Worm (Caenorhabditis elegans) whole organism, late embryonic: ENCODE data around the gene C43H6.12.

ENCODE experiments used
- C08G9.2 ChIP-seq: sonication (generic microtip); optimal IDR thresholded peaks from 2 replicates; lab custom pipeline; 2016; ENCODE audit warnings: mild to moderate bottlenecking, missing genetic modification characterization, moderate library complexity, missing compliant biosample characterization
- C38D4.7 ChIP-seq: fragments of 200-800 bp; sonication (Bioruptor generic); optimal IDR thresholded peaks from 2 replicates; lab custom pipeline; 2018; ENCODE audit warnings: mild to moderate bottlenecking, missing genetic modification characterization, moderate library complexity, missing compliant biosample characterization
- ama-1 ChIP-seq: fragments of 150-350 bp; optimal IDR thresholded peaks from 2 replicates; lab custom pipeline; 2014
- ceh-14 ChIP-seq: sonication (generic microtip); optimal IDR thresholded peaks from 2 replicates; lab custom pipeline; 2016; ENCODE audit warnings: missing genotype, missing genetic modification characterization, missing compliant biosample characterization
- ceh-18 ChIP-seq: sonication (generic microtip); optimal IDR thresholded peaks from 2 replicates; lab custom pipeline; 2016; ENCODE audit warnings: missing genetic modification characterization, missing compliant biosample characterization
- ceh-19 ChIP-seq: fragments of 200-800 bp; sonication (Bioruptor generic); optimal IDR thresholded peaks from 2 replicates; lab custom pipeline; 2018; ENCODE audit warnings: mild to moderate bottlenecking, missing genetic modification characterization, missing compliant biosample characterization
- ceh-24 ChIP-seq: sonication (generic microtip); optimal IDR thresholded peaks from 2 replicates; lab custom pipeline; 2016; ENCODE audit warnings: mild to moderate bottlenecking, missing genetic modification characterization, missing compliant biosample characterization
- ceh-30 ChIP-seq: fragments of 150-350 bp; optimal IDR thresholded peaks from 2 replicates; lab custom pipeline; 2014; ENCODE audit warnings: missing biosample characterization, missing genetic modification characterization
- ceh-31 ChIP-seq: sonication (generic microtip); optimal IDR thresholded peaks from 2 replicates; lab custom pipeline; 2016; ENCODE audit warnings: missing genetic modification characterization, missing compliant biosample characterization
- ceh-34 ChIP-seq: sonication (generic microtip); optimal IDR thresholded peaks from 2 replicates; lab custom pipeline; 2016; ENCODE audit warnings: mild to moderate bottlenecking, missing genetic modification characterization, missing compliant biosample characterization
- ceh-45 ChIP-seq: fragments of 200-800 bp; sonication (Bioruptor generic); IDR thresholded peaks from 2 replicates; pipeline ENCODE4 v1.3.6; 2022; ENCODE audit warnings: missing genetic modification reagents, missing genetic modification characterization, missing compliant biosample characterization
- ceh-48 ChIP-seq: sonication (generic microtip); optimal IDR thresholded peaks from 2 replicates; lab custom pipeline; 2016; ENCODE audit warnings: missing genetic modification characterization, inconsistent platforms, missing compliant biosample characterization
- ceh-6 ChIP-seq: fragments of 200-800 bp; sonication (Bioruptor generic); optimal IDR thresholded peaks from 2 replicates; lab custom pipeline; 2018; ENCODE audit warnings: mild to moderate bottlenecking, missing genetic modification characterization, missing compliant biosample characterization
- che-1 ChIP-seq: sonication (generic microtip); optimal IDR thresholded peaks from 2 replicates; lab custom pipeline; 2016; ENCODE audit warnings: mild to moderate bottlenecking, missing genetic modification characterization, missing compliant biosample characterization
- dmd-4 ChIP-seq: sonication (generic microtip); optimal IDR thresholded peaks from 2 replicates; lab custom pipeline; 2016; ENCODE audit warnings: borderline replicate concordance, missing genetic modification characterization, missing compliant biosample characterization
- dve-1 ChIP-seq: sonication (generic microtip); optimal IDR thresholded peaks from 2 replicates; lab custom pipeline; 2017; ENCODE audit warnings: antibody characterized with exemption, mild to moderate bottlenecking, missing genetic modification characterization, missing compliant biosample characterization
- elt-4 ChIP-seq: sonication (generic microtip); optimal IDR thresholded peaks from 2 replicates; lab custom pipeline; 2016; ENCODE audit warnings: missing genetic modification characterization, missing compliant biosample characterization
- eyg-1 ChIP-seq: sonication (generic microtip); optimal IDR thresholded peaks from 2 replicates; lab custom pipeline; 2016; ENCODE audit warnings: missing genotype, missing genetic modification characterization, missing compliant biosample characterization
- fkh-10 ChIP-seq: fragments of 150-350 bp; optimal IDR thresholded peaks from 2 replicates; lab custom pipeline; 2014; ENCODE audit warnings: missing biosample characterization, missing genetic modification reagents, missing genetic modification characterization
- hlh-15 ChIP-seq: sonication (generic microtip); optimal IDR thresholded peaks from 2 replicates; lab custom pipeline; 2016; ENCODE audit warnings: missing genetic modification characterization, missing compliant biosample characterization
- hlh-30 ChIP-seq: sonication (generic microtip); optimal IDR thresholded peaks from 2 replicates; lab custom pipeline; 2017; ENCODE audit warnings: antibody characterized with exemption, missing genetic modification characterization, missing compliant biosample characterization; ENCODE audit not compliant: insufficient read depth
- hlh-6 ChIP-seq: sonication (generic microtip); optimal IDR thresholded peaks from 2 replicates; lab custom pipeline; 2016; ENCODE audit warnings: missing genotype, missing genetic modification characterization, missing compliant biosample characterization
- lim-6 ChIP-seq: sonication (generic microtip); optimal IDR thresholded peaks from 2 replicates; lab custom pipeline; 2016; ENCODE audit warnings: missing genetic modification characterization, missing compliant biosample characterization
- lin-11 ChIP-seq: fragments of 200-800 bp; sonication (Bioruptor generic); optimal IDR thresholded peaks from 2 replicates; lab custom pipeline; 2018; ENCODE audit warnings: mild to moderate bottlenecking, missing genetic modification characterization, missing compliant biosample characterization
- mec-3 ChIP-seq: sonication (generic microtip); optimal IDR thresholded peaks from 2 replicates; lab custom pipeline; 2016; ENCODE audit warnings: borderline replicate concordance, missing genetic modification characterization, missing compliant biosample characterization
- nfya-1 ChIP-seq: sonication (generic microtip); optimal IDR thresholded peaks from 2 replicates; lab custom pipeline; 2017; ENCODE audit warnings: missing genetic modification characterization, mild to moderate bottlenecking, missing compliant biosample characterization, antibody characterized with exemption, moderate library complexity
- nhr-11 ChIP-seq: fragments of 150-350 bp; optimal IDR thresholded peaks from 2 replicates; lab custom pipeline; 2014; ENCODE audit warnings: missing biosample characterization, missing genetic modification characterization
- odd-2 ChIP-seq: sonication (generic microtip); optimal IDR thresholded peaks from 2 replicates; lab custom pipeline; 2017; ENCODE audit warnings: antibody characterized with exemption, mild to moderate bottlenecking, missing genetic modification characterization, missing compliant biosample characterization
- pag-3 ChIP-seq: sonication (generic microtip); optimal IDR thresholded peaks from 2 replicates; lab custom pipeline; 2016; ENCODE audit warnings: missing compliant biosample characterization, missing genetic modification characterization, borderline replicate concordance
- pat-9 ChIP-seq: fragments of 200-800 bp; sonication (Bioruptor generic); optimal IDR thresholded peaks from 2 replicates; lab custom pipeline; 2018; ENCODE audit warnings: mild to moderate bottlenecking, missing genetic modification characterization, moderate library complexity, missing compliant biosample characterization
- pax-1 ChIP-seq: fragments of 150-350 bp; optimal IDR thresholded peaks from 2 replicates; lab custom pipeline; 2014; ENCODE audit warnings: missing biosample characterization, missing genetic modification characterization
- pha-2 ChIP-seq: sonication (generic microtip); optimal IDR thresholded peaks from 2 replicates; lab custom pipeline; 2017; ENCODE audit warnings: mild to moderate bottlenecking, missing genetic modification characterization, missing compliant biosample characterization
- pha-4 ChIP-seq: fragments of 150-350 bp; optimal IDR thresholded peaks from 2 replicates; lab custom pipeline; 2018; ENCODE audit warnings: missing biosample characterization, missing genetic modification reagents, missing genetic modification characterization
- pqm-1 ChIP-seq: sonication (generic microtip); optimal IDR thresholded peaks from 2 replicates; lab custom pipeline; 2016; ENCODE audit warnings: missing genetic modification characterization, missing compliant biosample characterization
- ref-2 ChIP-seq: sonication (generic microtip); optimal IDR thresholded peaks from 2 replicates; lab custom pipeline; 2016; ENCODE audit warnings: missing genetic modification characterization, missing compliant biosample characterization
- sox-2 ChIP-seq: fragments of 200-800 bp; sonication (Bioruptor generic); IDR thresholded peaks from 2 replicates; pipeline ENCODE4 v1.3.6; 2022; ENCODE audit warnings: missing genetic modification reagents, missing genetic modification characterization, missing compliant biosample characterization
- sox-4 ChIP-seq: sonication (generic microtip); optimal IDR thresholded peaks from 2 replicates; lab custom pipeline; 2017; ENCODE audit warnings: mild to moderate bottlenecking, missing genetic modification characterization, inconsistent platforms, missing compliant biosample characterization
- syd-9 ChIP-seq: sonication (generic microtip); optimal IDR thresholded peaks from 2 replicates; lab custom pipeline; 2016; ENCODE audit warnings: mild to moderate bottlenecking, missing genetic modification characterization, moderate library complexity, missing compliant biosample characterization
- tbx-7 ChIP-seq: sonication (generic microtip); optimal IDR thresholded peaks from 2 replicates; lab custom pipeline; 2016; ENCODE audit warnings: missing genotype, missing genetic modification characterization, missing compliant biosample characterization
- ttx-3 ChIP-seq: sonication (generic microtip); optimal IDR thresholded peaks from 2 replicates; lab custom pipeline; 2016; ENCODE audit warnings: missing genetic modification reagents, missing genetic modification characterization, missing compliant biosample characterization
- unc-55 ChIP-seq: sonication (generic microtip); optimal IDR thresholded peaks from 2 replicates; lab custom pipeline; 2017; ENCODE audit warnings: missing biosample characterization, missing genetic modification reagents, missing genetic modification characterization
- unc-86 ChIP-seq: sonication (generic microtip); optimal IDR thresholded peaks from 2 replicates; lab custom pipeline; 2016; ENCODE audit warnings: missing genetic modification characterization, missing compliant biosample characterization
- zip-5 ChIP-seq: sonication (generic microtip); optimal IDR thresholded peaks from 2 replicates; lab custom pipeline; 2016; ENCODE audit warnings: missing genetic modification characterization, missing compliant biosample characterization
- ztf-16 ChIP-seq: sonication (generic microtip); optimal IDR thresholded peaks from 2 replicates; lab custom pipeline; 2017; ENCODE audit warnings: missing genetic modification characterization, missing compliant biosample characterization

Gene C43H6.12

ce11 chrX:2432459-2432858, 23.1 kb downstream of the C43H6.12 start (continued):
- TF ChIP-seq ttx-3 (no peak), ztf-16 (tag; lab: Kevin White, UChicago) (no peak), lin-11 (tag; lab: Kevin White, UChicago) (no peak), ama-1 (no peak), zip-5 (tag; lab: Kevin White, UChicago) (no peak), hlh-30 (tag; lab: Kevin White, UChicago) (peak; percentile 53), ceh-6 (GFP tag; lab: Kevin White, UChicago) (no peak), ref-2 (tag; lab: Kevin White, UChicago) (peak; percentile 39), C08G9.2 (tag; lab: Kevin White, UChicago) (no peak), pat-9 (tag; lab: Kevin White, UChicago) (no peak), mec-3 (tag; lab: Kevin White, UChicago) (no peak), hlh-15 (tag; lab: Kevin White, UChicago) (no peak), ceh-34 (tag; lab: Kevin White, UChicago) (peak; percentile 81), tbx-7 (tag; lab: Kevin White, UChicago) (no peak), nhr-11 (no peak), unc-55 (GFP tag; lab: Kevin White, UChicago) (peak; percentile 15)
- TF ChIP-seq, all 69 proteins: peak for 20

ce11 chrX:2433805-2434204, 24.4 kb downstream of the C43H6.12 start:
- TF ChIP-seq ceh-24 (no peak), ama-1 (no peak), pag-3 (no peak), ceh-14 (tag; lab: Kevin White, UChicago) (no peak), che-1 (no peak), pax-1 (tag; lab: Kevin White, UChicago) (no peak), ceh-45 (GFP tag; lab: Robert Waterston, UW) (no peak), eyg-1 (tag; lab: Kevin White, UChicago) (no peak), ceh-19 (no peak), dve-1 (tag; lab: Kevin White, UChicago) (no peak), pqm-1 (tag; lab: Kevin White, UChicago) (no peak), pat-9 (tag; lab: Kevin White, UChicago) (no peak), ceh-30 (tag; lab: Kevin White, UChicago) (no peak), sox-4 (tag; lab: Kevin White, UChicago) (no peak), ceh-48 (no peak)

- no peak for TF ChIP-seq hlh-6 (tag; lab: Kevin White, UChicago)
- TF ChIP-seq pqm-1 (tag; lab: Kevin White, UChicago) = no peak
- no peak for TF ChIP-seq ceh-14 (tag; lab: Kevin White, UChicago)
- TF ChIP-seq ceh-30 (tag; lab: Kevin White, UChicago) = no peak
- no peak for TF ChIP-seq eyg-1 (tag; lab: Kevin White, UChicago)
- TF ChIP-seq ceh-31 (tag; lab: Kevin White, UChicago) = no peak
- no peak for TF ChIP-seq ceh-24
- TF ChIP-seq dmd-4 = no peak
- TF ChIP-seq unc-86 = no peak
- no peak for TF ChIP-seq ceh-6 (GFP tag; lab: Kevin White, UChicago)
- no peak for TF ChIP-seq ama-1
- TF ChIP-seq odd-2 = no peak
- TF ChIP-seq ceh-45 (GFP tag; lab: Robert Waterston, UW) = no peak
- no peak for TF ChIP-seq C38D4.7
- no peak for TF ChIP-seq ceh-19
- TF ChIP-seq che-1 = no peak
- no peak for TF ChIP-seq lin-11 (tag; lab: Kevin White, UChicago)
- TF ChIP-seq nhr-11 = no peak
- TF ChIP-seq pha-4 (tag; lab: Kevin White, UChicago) = no peak
- no peak for TF ChIP-seq mec-3 (tag; lab: Kevin White, UChicago)
These were observed 25.9 kb downstream of the C43H6.12 start for ce11 chrX:2435353-2435752.

DNA sequence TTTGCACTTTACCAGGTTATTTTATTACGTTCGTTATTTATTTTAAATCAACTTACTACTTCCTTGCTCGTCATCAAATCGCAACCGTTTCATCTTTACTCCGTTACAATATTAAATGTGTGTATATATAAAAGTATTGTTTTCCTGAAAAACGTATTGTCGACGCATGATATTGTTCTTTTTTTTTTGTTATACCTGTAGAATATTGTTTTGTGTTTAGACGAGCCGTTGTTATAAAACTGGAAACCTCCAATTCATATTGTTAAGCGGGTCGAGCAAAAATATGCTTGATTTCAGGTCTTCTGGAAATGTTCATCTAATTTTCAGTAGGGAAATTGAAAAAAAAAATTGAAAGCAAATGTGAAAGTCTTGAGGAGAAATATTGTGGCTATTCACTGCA, 29.4 kb downstream of the C43H6.12 start, which contains the start of gene gid-2:
Gene gid-2 (minus strand): TSS at position 101 of the 400 bp plus-strand sequence.
- TF ChIP-seq ceh-18 (tag; lab: Kevin White, UChicago) (no peak), odd-2 (no peak), elt-4 (no peak), ceh-19 (no peak), fkh-10 (GFP tag; lab: Kevin White, UChicago) (no peak), pqm-1 (tag; lab: Kevin White, UChicago) (no peak), pha-4 (tag; lab: Kevin White, UChicago) (no peak), ceh-14 (tag; lab: Kevin White, UChicago) (no peak), pag-3 (no peak), ztf-16 (tag; lab: Kevin White, UChicago) (no peak), nfya-1 (no peak), unc-55 (GFP tag; lab: Kevin White, UChicago) (no peak), pha-2 (tag; lab: Kevin White, UChicago) (no peak), sox-2 (GFP tag; lab: Robert Waterston, UW) (no peak), syd-9 (tag; lab: Kevin White, UChicago) (no peak), lim-6 (tag; lab: Kevin White, UChicago) (no peak), ceh-31 (tag; lab: Kevin White, UChicago) (no peak)
- TF ChIP-seq, all 69 proteins: peak for 0
